Worm (Caenorhabditis elegans): ENCODE results near the gene C14B9.10.
A peak's percentile ranks its signal among the peaks of the same experiment; 100 is the strongest.

Gene C14B9.10

DNA sequence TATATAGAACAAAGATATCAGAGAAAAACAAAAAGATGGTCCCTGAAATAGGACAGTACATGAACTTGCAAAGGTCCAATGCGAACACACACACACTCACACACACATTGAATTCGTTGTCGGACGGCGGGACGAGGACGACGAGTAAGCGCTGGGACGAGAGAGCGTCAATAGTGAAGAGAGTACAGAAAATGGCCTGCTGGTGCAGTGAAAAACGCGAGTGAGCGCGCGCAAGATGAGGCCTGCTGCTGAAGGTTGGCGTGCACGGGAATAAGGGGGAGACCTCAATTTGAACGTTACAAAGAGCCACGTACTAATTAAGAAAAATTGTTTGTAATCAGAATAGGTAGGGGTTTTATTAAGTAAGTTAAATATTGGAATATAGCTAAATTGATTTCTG is 3.7 kb upstream of the C14B9.10 start (continued):
- TF ChIP-seq zip-4 (GFP tag; optimal IDR thresholded peaks at IDR 0.05) (no peak), unc-86 (tag; optimal IDR thresholded peaks at IDR 0.05) (no peak), fkh-4 (tag; optimal IDR thresholded peaks at IDR 0.05; ENCODE audit: borderline replicate concordance) (no peak), vab-15 (tag; optimal IDR thresholded peaks at IDR 0.05) (no peak), blmp-1 (tag; optimal IDR thresholded peaks at IDR 0.05) (peak; percentile 19), lsy-2 (tag; optimal IDR thresholded peaks at IDR 0.05) (peak; percentile 25 to 52), ceh-82 (tag; optimal IDR thresholded peaks at IDR 0.05) (peak in 1 of 3 experiments; percentile 8), pqm-1 (tag; optimal IDR thresholded peaks at IDR 0.05) (no peak), elt-2 (tag; optimal IDR thresholded peaks at IDR 0.05) (no peak), mef-2 (tag; optimal IDR thresholded peaks at IDR 0.05) (no peak), rnt-1 (tag; optimal IDR thresholded peaks at IDR 0.05) (peak; percentile 1), fkh-8 (tag; optimal IDR thresholded peaks at IDR 0.05) (no peak), lin-39 (tag; optimal IDR thresholded peaks at IDR 0.05) (no peak), tbx-2 (tag; optimal IDR thresholded peaks at IDR 0.05) (peak; percentile 3), nhr-71 (tag; optimal IDR thresholded peaks at IDR 0.05) (peak; percentile 4), pax-3 (tag; optimal IDR thresholded peaks at IDR 0.05) (no peak), ets-5 (GFP tag; IDR thresholded peaks at IDR 0.05) (no peak), tlp-1 (tag; optimal IDR thresholded peaks at IDR 0.05) (no peak)

DNA sequence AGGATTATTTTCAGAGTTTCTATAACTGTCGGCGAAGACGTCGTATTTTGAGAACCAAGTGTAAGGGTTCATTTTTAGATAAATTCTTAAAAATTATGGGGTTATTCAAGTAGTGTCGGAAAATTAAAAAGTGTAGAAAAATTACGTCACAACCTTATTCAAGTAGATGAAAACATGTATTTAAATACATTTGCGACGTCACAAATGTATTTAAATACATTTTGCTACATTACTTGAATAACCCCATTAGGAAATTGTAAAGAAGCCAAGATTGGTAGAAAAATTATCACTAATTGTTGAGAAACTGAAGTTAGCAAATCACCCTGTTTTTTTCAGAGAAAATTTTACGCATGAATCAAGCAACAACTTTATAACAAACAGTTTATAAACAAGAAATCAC is 1.5 kb upstream of the C14B9.10 start:
- TF ChIP-seq pqm-1 (tag; optimal IDR thresholded peaks at IDR 0.05) (no peak), C04F5.9 (tag; optimal IDR thresholded peaks at IDR 0.05) (no peak), nhr-12 (tag; optimal IDR thresholded peaks at IDR 0.05) (no peak), Y116A8C.19 (tag; optimal IDR thresholded peaks at IDR 0.05; ENCODE audit: borderline replicate concordance) (no peak), xbp-1 (tag; optimal IDR thresholded peaks at IDR 0.05) (no peak), lsy-2 (tag; optimal IDR thresholded peaks at IDR 0.05) (peak in 1 of 2 experiments; percentile 28)

- TF ChIP-seq nhr-85 (tag) (peak; percentile 5), nhr-47 (tag; optimal IDR thresholded peaks at IDR 0.05) (no peak), pag-3 (tag; optimal IDR thresholded peaks at IDR 0.05; ENCODE audit: borderline replicate concordance, insufficient read depth) (no peak), unc-130 (tag; optimal IDR thresholded peaks at IDR 0.05) (no peak), ces-1 (GFP tag; optimal IDR thresholded peaks at IDR 0.05) (no peak), lsy-2 (tag; optimal IDR thresholded peaks at IDR 0.05) (peak in 1 of 2 experiments; percentile 43), Y116A8C.19 (tag; optimal IDR thresholded peaks at IDR 0.05; ENCODE audit: borderline replicate concordance) (no peak), mef-2 (tag; optimal IDR thresholded peaks at IDR 0.05) (no peak), F16B12.6 (tag; optimal IDR thresholded peaks at IDR 0.05) (no peak), zag-1 (tag; optimal IDR thresholded peaks at IDR 0.05) (no peak), unc-30 (tag; optimal IDR thresholded peaks at IDR 0.05) (no peak), unc-86 (tag; optimal IDR thresholded peaks at IDR 0.05) (no peak), C16A3.4 (tag; optimal IDR thresholded peaks at IDR 0.05) (no peak), ceh-90 (tag; optimal IDR thresholded peaks at IDR 0.05) (no peak), elt-3 (tag; optimal IDR thresholded peaks at IDR 0.05) (no peak), vab-15 (tag; optimal IDR thresholded peaks at IDR 0.05) (no peak), ceh-88 (GFP tag; IDR thresholded peaks at IDR 0.05) (0 out of 2 replicates have a peak, but pooled peaks have one; percentile 18), efl-3 (GFP tag; optimal IDR thresholded peaks at IDR 0.05) (no peak), sptf-1 (tag; optimal IDR thresholded peaks at IDR 0.05) (no peak), lin-13 (GFP tag; optimal IDR thresholded peaks at IDR 0.05) (no peak), dsc-1 (tag; optimal IDR thresholded peaks at IDR 0.05) (no peak), nhr-76 (tag; optimal IDR thresholded peaks at IDR 0.05) (no peak), nhr-84 (tag; optimal IDR thresholded peaks at IDR 0.05) (no peak), lin-14 (GFP tag; optimal IDR thresholded peaks at IDR 0.05) (peak; percentile 22), ceh-63 (GFP tag; optimal IDR thresholded peaks at IDR 0.05) (no peak), nhr-19 (GFP tag; conservative IDR thresholded peaks at IDR 0.05) (peak; percentile 25; the same call in 1 of the 2 replicates), ztf-4 (tag; optimal IDR thresholded peaks at IDR 0.05) (no peak), tbx-2 (tag; optimal IDR thresholded peaks at IDR 0.05) (peak; percentile 1), egl-13 (tag; optimal IDR thresholded peaks at IDR 0.05) (no peak)
Measured at ce11 chrIII:8132496-8132895, 1.8 kb downstream of the C14B9.10 start.

All from whole organism, L1 larva.